Worm (Caenorhabditis elegans): ENCODE measurements around the gene nhr-31.

- TF ChIP-seq nhr-76 (tag; optimal IDR thresholded peaks at IDR 0.05) (no peak), nhr-28 (tag; optimal IDR thresholded peaks at IDR 0.05) (no peak), lin-15B (tag; optimal IDR thresholded peaks at IDR 0.05) (no peak), nhr-25 (tag; optimal IDR thresholded peaks at IDR 0.05) (no peak), pha-4 (tag; optimal IDR thresholded peaks at IDR 0.05) (peak; percentile 76), ceh-82 (tag; optimal IDR thresholded peaks at IDR 0.05) (no peak), tbx-2 (tag; optimal IDR thresholded peaks at IDR 0.05) (no peak), nhr-237 (tag; optimal IDR thresholded peaks at IDR 0.05) (no peak), fkh-10 (GFP tag; optimal IDR thresholded peaks at IDR 0.05) (no peak), ztf-11 (tag; optimal IDR thresholded peaks at IDR 0.05) (no peak), fos-1 (tag; optimal IDR thresholded peaks at IDR 0.05) (no peak), unc-62 (GFP tag; optimal IDR thresholded peaks at IDR 0.05) (no peak), zag-1 (tag; optimal IDR thresholded peaks at IDR 0.05) (no peak)
These were observed 23.9 kb downstream of the nhr-31 start for ce11 chrIV:8005376-8005775.
